Fruit fly (Drosophila melanogaster) whole organism, pupa: Measurements from ENCODE around the gene Galphai.

Source experiments
- CG8301 ChIP-seq: fragments of 200-800 bp; sonication (Bioruptor generic); optimal IDR thresholded peaks from 2 replicates; lab custom pipeline; 2018; ENCODE audit warnings: missing biosample characterization, mild to moderate bottlenecking, missing genetic modification characterization
- EcR ChIP-seq: fragments of 200-800 bp; sonication (Bioruptor generic); optimal IDR thresholded peaks from 3 replicates; lab custom pipeline; 2019; ENCODE audit warnings: missing biosample characterization, missing genetic modification characterization, mild to moderate bottlenecking, moderate library complexity, missing genetic modification reagents
- Pif1A ChIP-seq: fragments of 200-800 bp; sonication (Bioruptor generic); optimal IDR thresholded peaks from 3 replicates; lab custom pipeline; 2016; ENCODE audit warnings: missing biosample characterization, missing genetic modification characterization
- Pif1B ChIP-seq: fragments of 200-800 bp; sonication (Bioruptor generic); optimal IDR thresholded peaks from 3 replicates; lab custom pipeline; 2016; ENCODE audit warnings: missing biosample characterization, missing genetic modification characterization

- TF ChIP-seq CG8301 (no peak), EcR (no peak), Pif1B (no peak), Pif1A (GFP tag; lab: Kevin White, UChicago) (no peak)
These were observed 3.2 kb downstream of the Galphai start for dm6 chr3L:6976601-6977140.
